Fruit fly (Drosophila melanogaster): ENCODE measurements around the gene CG44044.

Gene CG44044

DNA sequence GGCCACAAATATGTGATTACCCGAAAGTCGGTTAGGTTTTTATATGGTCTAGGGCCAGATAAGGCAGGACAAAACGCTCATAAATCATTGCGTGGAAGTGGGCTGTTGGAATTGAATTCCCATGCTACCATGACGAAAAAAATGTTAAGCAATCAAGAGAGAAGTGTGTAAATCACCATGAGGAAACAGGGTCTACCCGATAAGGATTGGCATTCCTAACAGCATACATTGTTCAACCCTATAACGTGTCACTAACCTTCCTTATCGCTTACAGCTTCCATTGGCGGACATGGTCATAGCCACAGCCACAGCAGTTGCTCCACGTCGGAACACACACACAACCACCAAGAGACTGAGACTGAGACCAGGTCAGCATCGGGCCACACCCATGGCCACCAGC lies 13.6 kb upstream of the CG44044 start:
- TF ChIP-seq ttk (optimal IDR thresholded peaks at IDR 0.05) (no peak), psq (optimal IDR thresholded peaks at IDR 0.05) (no peak), Myc (optimal IDR thresholded peaks at IDR 0.05) (no peak), h (optimal IDR thresholded peaks at IDR 0.05) (no peak), Sin3A (optimal IDR thresholded peaks at IDR 0.05) (no peak), insv (optimal IDR thresholded peaks at IDR 0.05) (no peak)

DNA sequence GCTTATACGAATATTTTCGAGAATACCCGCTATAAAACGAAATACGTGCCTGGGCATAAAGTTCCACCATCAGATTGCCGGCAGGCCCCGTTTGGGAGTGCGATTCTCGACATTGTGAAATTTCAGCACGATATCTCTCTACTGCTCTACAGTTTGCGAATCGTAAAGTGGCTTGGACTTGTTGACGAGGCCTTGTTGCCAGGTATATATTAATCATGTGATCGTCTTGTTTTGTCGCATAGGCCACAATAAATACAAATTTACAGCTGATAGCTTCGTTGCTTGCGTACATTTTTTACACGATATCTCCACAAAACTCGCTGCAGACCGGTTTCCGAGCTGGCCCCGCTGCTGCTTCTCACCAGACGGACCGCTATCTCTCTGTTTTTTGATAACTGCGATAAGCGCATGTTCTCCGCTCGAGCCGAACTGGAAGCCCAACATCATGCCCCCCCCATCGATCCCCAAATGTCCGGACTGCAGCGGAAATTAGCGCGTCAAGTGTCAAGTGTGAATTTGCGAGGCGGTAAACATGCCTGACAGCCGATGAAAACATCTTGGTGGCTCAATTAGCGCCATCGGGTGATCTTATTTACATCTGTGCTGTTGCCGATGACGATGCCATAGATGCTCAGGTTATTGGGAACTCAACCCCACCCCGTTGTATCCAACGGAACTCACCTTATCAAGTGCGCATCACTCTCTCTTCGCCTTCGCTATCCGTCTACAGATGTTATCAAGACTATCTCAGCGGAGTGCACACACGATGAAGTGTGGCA lies 12.1 kb upstream of the CG44044 start:
- TF ChIP-seq insv (optimal IDR thresholded peaks at IDR 0.05) (no peak), psq (optimal IDR thresholded peaks at IDR 0.05) (no peak), Sin3A (optimal IDR thresholded peaks at IDR 0.05) (no peak), Myc (optimal IDR thresholded peaks at IDR 0.05) (no peak), ttk (optimal IDR thresholded peaks at IDR 0.05) (no peak), h (optimal IDR thresholded peaks at IDR 0.05) (no peak)

DNA sequence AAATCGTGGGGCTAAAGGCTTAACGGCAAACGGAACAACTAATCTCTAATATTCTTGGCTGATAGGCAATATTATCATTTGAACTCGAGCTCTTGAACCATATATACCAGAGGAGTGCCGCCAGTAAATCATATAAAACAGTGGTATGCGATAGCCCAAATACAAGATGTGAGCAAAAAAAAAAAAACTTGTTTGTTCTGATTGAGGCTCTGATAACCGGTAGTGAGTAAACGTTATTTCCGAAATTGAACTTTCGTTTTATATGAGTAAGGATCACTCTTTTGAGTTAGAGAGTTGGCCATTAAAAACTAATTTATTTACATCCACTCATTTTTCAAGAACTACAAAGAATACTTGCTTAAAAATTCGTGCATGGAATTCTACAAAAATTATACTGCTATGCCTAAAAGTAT lies 11.6 kb upstream of the CG44044 start:
- TF ChIP-seq psq (optimal IDR thresholded peaks at IDR 0.05) (no peak), ttk (optimal IDR thresholded peaks at IDR 0.05) (no peak), Sin3A (optimal IDR thresholded peaks at IDR 0.05) (no peak), h (optimal IDR thresholded peaks at IDR 0.05) (no peak), insv (optimal IDR thresholded peaks at IDR 0.05) (no peak), Myc (optimal IDR thresholded peaks at IDR 0.05) (no peak)

DNA sequence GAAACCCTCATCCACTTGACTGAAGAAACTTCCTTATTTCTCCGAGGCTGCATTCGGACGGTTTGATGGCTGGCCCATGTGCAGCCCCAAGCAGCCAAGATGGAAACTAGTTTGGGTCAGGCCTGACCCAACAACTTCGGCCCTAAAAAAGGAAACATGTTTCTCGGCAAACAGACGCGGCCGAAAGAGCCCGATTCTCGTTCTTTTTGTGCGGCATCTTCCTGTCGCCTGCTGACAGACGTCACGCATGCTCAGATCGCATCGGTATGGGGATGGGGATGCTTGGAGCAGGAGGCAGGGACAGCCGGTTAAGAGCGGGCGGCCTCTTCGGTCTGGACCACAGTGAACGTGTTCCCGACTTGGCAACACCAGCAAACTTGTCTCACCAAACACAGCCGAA lies 4.9 kb upstream of the CG44044 start:
- TF ChIP-seq Sin3A (optimal IDR thresholded peaks at IDR 0.05) = no peak
- TF ChIP-seq Myc (optimal IDR thresholded peaks at IDR 0.05) = no peak
- TF ChIP-seq ttk (optimal IDR thresholded peaks at IDR 0.05) = no peak
- no peak for TF ChIP-seq h (optimal IDR thresholded peaks at IDR 0.05)
- TF ChIP-seq insv (optimal IDR thresholded peaks at IDR 0.05) = no peak
- TF ChIP-seq psq (optimal IDR thresholded peaks at IDR 0.05) = no peak

DNA sequence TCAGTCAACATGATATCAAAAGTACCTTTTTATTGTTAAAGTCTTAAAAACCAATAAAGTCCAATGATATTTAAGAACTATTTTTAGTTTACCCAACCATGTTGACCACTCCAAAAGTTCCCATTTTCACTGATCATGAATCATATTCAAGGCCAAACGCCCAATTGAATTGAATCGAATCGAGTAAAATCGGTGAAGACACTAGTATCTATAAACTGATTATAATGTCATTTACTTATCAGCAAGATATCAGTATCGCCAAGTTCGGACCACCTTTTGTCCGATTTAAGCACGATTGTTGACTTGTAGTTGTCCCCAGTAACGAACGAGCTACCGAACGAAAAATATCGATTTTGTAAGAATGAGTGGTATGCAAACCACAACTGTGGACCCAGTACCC lies 1.5 kb downstream of the CG44044 start, which contains the start of gene CG6901:
TSS of gene CG6901 (plus strand) at position 323 of the 400 bp plus-strand sequence.
- TF ChIP-seq Sin3A (optimal IDR thresholded peaks at IDR 0.05) = no peak
- no peak for TF ChIP-seq psq (optimal IDR thresholded peaks at IDR 0.05)
- no peak for TF ChIP-seq insv (optimal IDR thresholded peaks at IDR 0.05)
- no peak for TF ChIP-seq ttk (optimal IDR thresholded peaks at IDR 0.05)
- no peak for TF ChIP-seq h (optimal IDR thresholded peaks at IDR 0.05)
- no peak for TF ChIP-seq Myc (optimal IDR thresholded peaks at IDR 0.05)

DNA sequence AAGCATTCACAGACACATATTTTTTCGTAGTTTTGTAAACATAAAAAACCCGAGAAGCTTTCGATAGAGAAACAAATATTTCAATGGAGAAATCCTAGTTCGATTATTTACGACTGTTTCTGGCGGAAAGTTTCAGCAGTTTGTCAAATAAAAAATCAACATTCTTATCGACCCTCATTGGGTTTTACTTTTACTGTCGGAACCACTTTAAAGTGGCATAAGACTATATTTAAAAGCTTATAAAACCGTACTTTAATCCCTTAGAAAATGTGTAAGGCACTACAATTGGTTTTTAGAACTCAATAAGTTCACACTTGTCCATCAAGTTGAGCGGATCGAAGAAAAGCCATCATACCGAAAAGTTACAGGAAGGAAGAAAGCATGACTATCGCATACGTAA lies 3.6 kb downstream of the CG44044 start, which contains the start of gene CG17929:
TSS of gene CG17929 (plus strand) at position 301 of the 400 bp plus-strand sequence.
- no peak for TF ChIP-seq Myc (optimal IDR thresholded peaks at IDR 0.05)
- TF ChIP-seq insv (optimal IDR thresholded peaks at IDR 0.05) = no peak
- TF ChIP-seq psq (optimal IDR thresholded peaks at IDR 0.05) = no peak
- no peak for TF ChIP-seq Sin3A (optimal IDR thresholded peaks at IDR 0.05)
- TF ChIP-seq h (optimal IDR thresholded peaks at IDR 0.05) = no peak
- no peak for TF ChIP-seq ttk (optimal IDR thresholded peaks at IDR 0.05)

DNA sequence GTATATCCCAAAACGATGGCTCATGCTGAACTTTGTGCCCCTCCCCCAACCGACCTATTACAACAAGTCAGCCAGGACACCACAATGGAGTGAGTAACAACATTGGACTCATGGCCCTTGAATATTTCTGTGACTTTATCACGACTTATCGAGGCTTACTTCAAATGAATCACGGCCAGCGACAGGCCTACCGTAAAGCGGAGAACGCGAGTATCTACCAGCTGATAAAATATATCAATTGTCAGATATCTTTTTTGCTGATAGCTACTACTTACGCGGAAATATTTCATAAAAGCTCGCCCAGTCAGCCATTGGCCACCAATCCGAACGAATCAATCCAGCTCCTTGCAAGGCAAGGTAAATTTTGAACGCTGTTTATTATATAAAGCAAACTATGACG lies 5.9 kb downstream of the CG44044 start, which contains the start of gene CG17930:
TSS of gene CG17930 (plus strand) at position 301 of the 400 bp plus-strand sequence.
- no peak for TF ChIP-seq psq (optimal IDR thresholded peaks at IDR 0.05)
- no peak for TF ChIP-seq ttk (optimal IDR thresholded peaks at IDR 0.05)

DNA sequence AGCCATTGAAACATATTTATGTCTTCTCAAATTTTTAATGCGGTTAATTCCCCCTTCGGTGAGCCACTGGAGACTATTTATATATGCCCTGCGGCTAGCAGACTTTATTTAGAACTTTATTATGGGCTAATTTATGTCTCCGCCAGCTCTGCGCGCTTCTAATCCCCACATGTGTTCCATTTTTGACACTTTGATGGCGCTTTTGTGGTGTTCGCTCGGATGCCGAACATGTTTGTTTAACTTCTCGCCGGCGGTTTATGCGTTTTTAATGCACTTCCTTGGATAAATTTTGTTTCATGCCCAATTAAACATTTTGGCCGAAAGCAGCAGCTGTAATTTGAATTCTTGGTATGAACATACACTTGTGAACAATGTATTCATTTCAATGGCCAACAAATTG lies 8.2 kb downstream of the CG44044 start:
- TF ChIP-seq insv (optimal IDR thresholded peaks at IDR 0.05) (no peak), Myc (optimal IDR thresholded peaks at IDR 0.05) (no peak), h (optimal IDR thresholded peaks at IDR 0.05) (no peak), ttk (optimal IDR thresholded peaks at IDR 0.05) (no peak), Sin3A (optimal IDR thresholded peaks at IDR 0.05) (no peak), psq (optimal IDR thresholded peaks at IDR 0.05) (no peak)

DNA sequence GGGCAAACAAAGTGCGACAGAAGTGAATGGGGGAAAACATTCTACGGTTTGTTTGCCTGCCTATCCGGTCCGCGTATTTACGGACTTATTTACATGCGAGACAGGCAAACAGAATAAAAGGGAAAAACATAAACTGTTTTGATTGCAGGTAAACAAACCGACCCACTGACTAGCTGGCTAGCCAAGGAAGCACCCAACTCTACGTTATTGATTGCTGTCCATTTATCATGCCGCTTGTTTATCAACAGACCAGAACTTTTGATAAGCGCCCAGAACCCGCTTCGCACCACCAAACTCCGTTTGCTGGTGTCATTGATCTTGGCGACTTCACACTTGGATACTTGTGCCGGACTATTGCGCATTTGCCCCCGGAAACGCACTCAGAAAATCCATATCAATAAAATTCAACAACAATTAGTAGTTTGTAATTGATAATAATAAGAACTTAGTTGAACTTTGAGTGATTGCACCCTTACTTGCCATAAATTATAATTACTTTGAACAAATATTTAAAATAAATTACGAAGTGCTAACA lies 10.2 kb downstream of the CG44044 start:
- TF ChIP-seq Sin3A (optimal IDR thresholded peaks at IDR 0.05) (no peak), Myc (optimal IDR thresholded peaks at IDR 0.05) (no peak), psq (optimal IDR thresholded peaks at IDR 0.05) (no peak), ttk (optimal IDR thresholded peaks at IDR 0.05) (no peak), h (optimal IDR thresholded peaks at IDR 0.05) (no peak)

DNA sequence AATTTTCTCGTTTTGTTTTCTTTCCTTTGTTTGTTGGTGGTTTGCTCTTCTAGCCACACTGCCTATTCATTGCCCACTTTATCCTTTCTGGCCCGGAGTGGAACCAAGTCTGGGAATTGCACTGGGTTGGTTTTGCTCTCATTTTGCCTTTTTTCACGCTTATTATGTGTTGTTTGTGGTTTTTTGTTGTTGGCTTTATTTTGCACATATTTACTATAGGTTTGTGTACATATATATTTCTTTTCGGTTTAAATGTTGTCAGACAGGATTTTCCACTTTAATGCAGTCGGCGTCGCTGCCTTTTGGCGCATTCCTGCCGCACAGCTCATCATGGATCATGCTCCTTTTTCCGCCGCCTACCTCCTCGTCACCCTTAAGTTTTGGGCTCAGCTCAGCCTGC lies 12.7 kb downstream of the CG44044 start:
- TF ChIP-seq Myc (optimal IDR thresholded peaks at IDR 0.05) = no peak
- TF ChIP-seq ttk (optimal IDR thresholded peaks at IDR 0.05) = no peak
- no peak for TF ChIP-seq psq (optimal IDR thresholded peaks at IDR 0.05)
- no peak for TF ChIP-seq Sin3A (optimal IDR thresholded peaks at IDR 0.05)
- no peak for TF ChIP-seq h (optimal IDR thresholded peaks at IDR 0.05)
- TF ChIP-seq insv (optimal IDR thresholded peaks at IDR 0.05) = no peak

DNA sequence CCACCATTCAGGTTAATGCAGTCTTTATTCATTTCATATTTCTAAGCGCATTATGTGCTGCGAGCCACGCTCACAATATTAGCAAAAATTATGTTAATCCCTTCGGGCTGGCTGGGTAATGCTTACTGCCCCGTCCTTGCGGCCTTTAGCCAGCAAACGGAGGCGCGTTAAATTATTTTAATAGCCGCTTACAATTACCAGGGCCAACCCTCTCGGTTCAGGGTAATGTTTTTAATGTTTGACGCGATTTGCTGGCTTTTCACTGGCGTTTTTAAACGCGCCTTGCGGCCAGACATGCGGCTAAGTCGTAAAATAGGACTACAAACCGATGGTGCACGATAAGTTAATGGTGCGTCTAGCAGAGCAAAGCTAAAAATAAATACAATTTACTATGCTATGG lies 13.2 kb downstream of the CG44044 start:
- TF ChIP-seq ttk (optimal IDR thresholded peaks at IDR 0.05) = no peak
- no peak for TF ChIP-seq psq (optimal IDR thresholded peaks at IDR 0.05)
- TF ChIP-seq Sin3A (optimal IDR thresholded peaks at IDR 0.05) = no peak
- no peak for TF ChIP-seq h (optimal IDR thresholded peaks at IDR 0.05)
- no peak for TF ChIP-seq insv (optimal IDR thresholded peaks at IDR 0.05)
- TF ChIP-seq Myc (optimal IDR thresholded peaks at IDR 0.05) = no peak

DNA sequence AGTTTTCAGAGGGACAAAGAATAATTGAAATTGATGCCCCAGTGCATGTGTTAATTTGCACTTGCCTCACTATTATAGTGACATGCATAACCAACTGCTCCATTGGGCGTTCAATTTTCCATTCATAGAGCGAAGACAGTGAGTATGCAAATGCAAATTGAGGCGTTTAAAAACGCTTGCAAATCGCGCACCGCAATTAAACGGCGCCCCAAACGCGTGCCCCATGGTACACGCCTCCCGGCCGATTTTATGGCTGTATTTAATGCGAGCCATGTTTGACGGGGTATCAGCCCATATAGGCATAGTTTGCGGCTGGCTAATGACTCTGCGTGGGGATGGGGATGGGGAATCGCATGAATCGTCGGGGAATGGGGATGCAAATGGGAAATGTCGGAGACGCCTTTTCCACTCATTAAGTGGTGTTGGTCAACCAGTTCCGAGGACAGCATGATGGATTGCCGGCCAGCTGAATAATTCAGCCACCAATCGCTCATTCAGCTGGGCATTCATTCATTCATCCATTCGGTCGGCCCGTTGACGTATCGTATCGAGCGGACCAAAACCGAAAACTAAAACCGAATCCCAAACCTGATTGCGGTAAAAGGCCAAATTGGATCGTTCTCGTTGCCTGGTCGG lies 13.9 kb downstream of the CG44044 start:
- no peak for TF ChIP-seq insv (optimal IDR thresholded peaks at IDR 0.05)
- no peak for TF ChIP-seq h (optimal IDR thresholded peaks at IDR 0.05)
- TF ChIP-seq Myc (optimal IDR thresholded peaks at IDR 0.05) = no peak
